Worm (Caenorhabditis elegans) whole organism, dauer: Measurements from ENCODE around the gene rmd-2.

Experiments used
- unc-62 ChIP-seq: sonication (generic microtip); optimal IDR thresholded peaks from 2 replicates; lab custom pipeline; 2017; ENCODE audit warnings: missing biosample characterization, missing genetic modification reagents, missing genetic modification characterization

rmd-2 gene

DNA sequence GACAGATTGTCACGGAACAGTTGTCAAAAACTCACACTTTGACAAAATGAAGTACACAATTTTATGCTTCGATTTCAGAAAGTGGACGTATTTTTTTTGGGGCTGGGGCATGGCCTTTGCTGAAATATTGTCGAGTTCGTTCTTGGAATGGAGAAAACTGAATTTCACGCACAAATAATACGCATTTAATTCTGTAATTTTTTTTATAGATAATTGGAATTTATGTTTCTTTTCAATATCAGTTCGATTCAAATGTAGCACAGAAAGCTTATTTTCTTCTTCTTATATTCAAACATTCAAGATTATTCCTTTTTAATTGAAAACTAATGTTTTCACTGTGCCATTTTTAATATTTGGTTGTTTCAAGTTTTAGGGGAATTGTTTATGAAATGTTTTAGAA, 25.7 kb downstream of the rmd-2 start, which contains the start of gene T07C12.10:
TSS of gene T07C12.10 (minus strand) at position 101 of the 400 bp plus-strand sequence.
- TF ChIP-seq unc-62 (GFP tag; lab: Kevin White, UChicago) = no peak

DNA sequence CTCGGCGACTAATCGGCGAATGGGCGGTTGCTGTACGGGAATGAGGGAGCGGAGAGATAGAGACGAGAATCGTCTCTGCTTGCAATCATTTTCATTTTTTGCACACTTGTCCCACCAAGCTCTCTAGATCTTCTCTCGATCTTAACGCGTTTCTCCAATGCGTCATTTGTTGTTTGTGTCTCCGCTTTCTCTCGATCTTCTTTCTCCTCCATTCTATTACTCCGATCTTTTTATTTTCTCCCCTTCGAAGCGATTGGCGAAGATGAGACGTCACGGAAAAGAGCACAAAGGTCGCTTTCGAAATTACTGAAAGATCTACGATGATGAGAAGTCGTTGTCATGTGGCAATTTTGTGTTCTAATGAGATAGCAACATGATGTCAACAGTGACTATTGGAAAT, 27.4 kb downstream of the rmd-2 start:
- TF ChIP-seq unc-62 (GFP tag; lab: Kevin White, UChicago) = no peak

DNA sequence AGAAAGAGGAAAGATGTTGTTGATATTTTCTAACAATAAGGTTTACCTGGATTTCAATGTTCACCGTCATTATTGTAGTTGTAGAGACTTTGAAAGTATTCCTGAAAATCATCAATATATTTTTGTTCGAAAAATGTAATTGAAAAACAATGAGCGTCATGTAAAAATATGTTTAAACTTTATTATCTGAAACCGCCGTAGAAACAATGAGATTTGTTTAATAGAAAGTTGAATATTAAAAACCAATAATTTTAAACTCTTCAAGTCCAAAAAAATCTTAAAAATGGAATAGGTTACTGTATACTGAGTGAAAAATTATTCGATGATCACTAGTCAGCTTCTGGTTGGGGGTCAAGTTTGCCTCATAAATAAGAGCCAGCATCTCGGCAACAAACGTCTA, 27.8 kb downstream of the rmd-2 start, which contains the start of gene anmt-3:
TSS of gene anmt-3 (minus strand) at position 101 of the 400 bp plus-strand sequence.
- no peak for TF ChIP-seq unc-62 (GFP tag; lab: Kevin White, UChicago)

DNA sequence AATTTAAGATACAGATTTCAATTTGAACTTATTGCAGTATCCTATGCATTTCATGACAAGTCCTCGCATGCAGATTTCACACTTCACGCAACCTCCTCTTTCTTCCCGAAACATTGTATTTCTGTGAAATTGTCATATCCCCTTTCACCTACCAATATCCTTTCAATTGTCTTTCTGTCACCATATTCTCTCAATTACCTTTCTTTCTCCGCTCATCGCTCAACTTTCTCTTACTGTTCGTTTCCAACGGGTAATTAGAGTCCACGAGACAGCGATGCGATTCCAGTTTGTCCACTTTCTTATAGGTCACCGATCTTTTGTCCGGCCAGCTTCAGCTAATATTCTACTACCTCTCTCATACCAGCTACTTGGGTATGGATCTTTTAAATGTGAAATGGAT, 33.7 kb downstream of the rmd-2 start, which contains the start of gene mam-5:
TSS of gene mam-5 (plus strand) at position 304 of the 400 bp plus-strand sequence.
- TF ChIP-seq unc-62 (GFP tag; lab: Kevin White, UChicago) = no peak

DNA sequence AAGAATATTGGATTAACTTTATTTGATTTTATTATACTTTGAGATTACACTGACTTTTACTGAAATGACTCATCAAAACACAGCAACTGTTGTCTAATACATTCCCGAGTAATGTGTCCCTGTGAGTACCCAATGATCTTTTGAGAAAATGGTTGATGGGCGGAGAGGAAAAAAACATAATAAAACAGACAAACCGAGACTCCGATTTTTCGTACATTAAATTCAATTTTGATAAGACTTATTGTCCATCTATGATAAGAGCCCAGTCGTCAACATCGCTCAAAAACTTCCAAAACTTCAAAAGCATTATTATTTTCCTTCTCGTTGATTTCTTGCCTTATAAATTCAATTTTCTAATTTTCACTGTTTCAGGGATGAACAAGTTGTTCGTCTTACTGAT, 35.2 kb downstream of the rmd-2 start, which contains the start of gene ttr-46:
TSS of gene ttr-46 (plus strand) at position 373 of the 400 bp plus-strand sequence.
- TF ChIP-seq unc-62 (GFP tag; lab: Kevin White, UChicago) = no peak

DNA sequence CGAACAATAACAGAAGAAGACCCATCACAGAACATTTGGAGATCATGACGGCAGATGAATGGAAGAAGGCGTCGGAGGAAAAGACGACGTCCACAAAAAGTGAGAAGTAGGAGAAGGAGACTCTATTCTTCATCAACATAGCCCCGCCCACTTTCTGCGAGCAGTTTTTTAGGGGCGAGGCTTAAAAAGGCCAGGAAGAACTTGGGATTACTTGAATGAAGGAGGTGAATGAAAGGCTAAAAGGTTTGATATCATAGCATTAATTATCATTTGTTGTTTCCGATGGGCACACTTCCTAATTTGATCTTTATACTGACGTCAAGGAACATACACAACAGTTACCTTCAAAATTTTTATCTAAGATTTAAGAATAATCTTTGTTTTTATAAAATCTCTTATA, 37.2 kb downstream of the rmd-2 start, which contains the start of gene nlp-58:
TSS of gene nlp-58 (minus strand) at position 101 of the 400 bp plus-strand sequence.
- TF ChIP-seq unc-62 (GFP tag; lab: Kevin White, UChicago) = no peak

DNA sequence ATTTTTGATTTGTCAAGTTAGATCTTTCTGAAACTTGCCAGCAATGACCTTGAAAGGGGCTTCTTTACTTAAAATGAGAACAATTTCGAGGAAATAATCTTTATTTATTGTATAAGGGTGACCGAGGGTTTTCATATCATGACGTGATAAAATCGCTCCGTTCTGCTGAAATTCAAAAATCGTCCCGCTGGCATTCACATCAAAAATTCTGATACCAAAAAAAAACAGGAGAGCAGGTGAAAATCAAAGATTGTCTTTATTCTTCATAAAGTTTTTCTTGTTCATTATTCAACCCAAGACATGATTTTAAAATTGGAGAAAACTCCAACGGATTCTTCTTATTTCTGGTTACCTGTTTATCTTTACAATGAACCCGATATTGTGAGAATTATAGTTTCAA, 42.0 kb downstream of the rmd-2 start, which contains the start of gene sre-28:
TSS of gene sre-28 (plus strand) at position 301 of the 400 bp plus-strand sequence.
- no peak for TF ChIP-seq unc-62 (GFP tag; lab: Kevin White, UChicago)

DNA sequence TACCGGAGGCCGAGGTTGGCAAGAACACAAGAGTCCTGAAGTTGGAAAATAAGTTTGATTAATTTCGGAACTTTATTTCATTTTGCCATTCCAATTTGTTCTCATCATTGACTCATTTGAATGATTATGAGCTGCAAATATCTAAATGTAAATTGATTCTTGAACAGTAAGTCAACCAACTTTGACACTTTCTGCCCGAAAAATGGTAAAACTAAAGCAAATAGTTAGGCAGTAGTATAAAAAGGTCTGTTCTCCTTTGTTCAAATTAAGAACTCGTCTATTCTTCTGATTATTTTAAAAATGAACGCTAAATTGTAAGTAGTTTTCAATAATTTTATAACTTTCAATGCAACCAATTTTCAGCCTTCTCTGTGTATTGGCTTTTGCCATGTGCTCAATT, 43.0 kb downstream of the rmd-2 start, which contains the start of gene fipr-12:
TSS of gene fipr-12 (plus strand) at position 301 of the 400 bp plus-strand sequence.
- TF ChIP-seq unc-62 (GFP tag; lab: Kevin White, UChicago) = no peak

DNA sequence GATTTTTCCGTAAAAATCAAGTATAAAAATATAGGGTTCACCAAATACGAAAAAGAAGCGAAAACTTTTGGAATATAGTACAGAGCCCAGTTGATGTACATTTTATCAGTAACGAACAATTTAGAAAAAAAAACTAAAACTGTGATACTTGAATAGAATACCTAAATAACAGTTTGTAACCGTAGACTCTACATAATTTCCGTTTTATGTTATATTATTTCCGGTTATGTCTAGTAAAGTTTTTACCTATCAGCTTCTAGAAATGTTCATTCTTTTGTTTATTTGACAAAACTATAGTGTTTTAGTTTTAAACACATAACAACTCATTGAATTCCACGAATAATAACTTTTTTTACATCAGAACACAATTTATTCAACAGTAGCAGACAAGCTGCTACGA, 48.6 kb downstream of the rmd-2 start, which contains the start of gene srj-33:
TSS of gene srj-33 (minus strand) at position 101 of the 400 bp plus-strand sequence.
- no peak for TF ChIP-seq unc-62 (GFP tag; lab: Kevin White, UChicago)
